Fruit fly (Drosophila melanogaster): ENCODE data around the gene Jwa.
A peak's percentile ranks its signal among the peaks of the same experiment; 100 is the strongest.

The Jwa gene

DNA sequence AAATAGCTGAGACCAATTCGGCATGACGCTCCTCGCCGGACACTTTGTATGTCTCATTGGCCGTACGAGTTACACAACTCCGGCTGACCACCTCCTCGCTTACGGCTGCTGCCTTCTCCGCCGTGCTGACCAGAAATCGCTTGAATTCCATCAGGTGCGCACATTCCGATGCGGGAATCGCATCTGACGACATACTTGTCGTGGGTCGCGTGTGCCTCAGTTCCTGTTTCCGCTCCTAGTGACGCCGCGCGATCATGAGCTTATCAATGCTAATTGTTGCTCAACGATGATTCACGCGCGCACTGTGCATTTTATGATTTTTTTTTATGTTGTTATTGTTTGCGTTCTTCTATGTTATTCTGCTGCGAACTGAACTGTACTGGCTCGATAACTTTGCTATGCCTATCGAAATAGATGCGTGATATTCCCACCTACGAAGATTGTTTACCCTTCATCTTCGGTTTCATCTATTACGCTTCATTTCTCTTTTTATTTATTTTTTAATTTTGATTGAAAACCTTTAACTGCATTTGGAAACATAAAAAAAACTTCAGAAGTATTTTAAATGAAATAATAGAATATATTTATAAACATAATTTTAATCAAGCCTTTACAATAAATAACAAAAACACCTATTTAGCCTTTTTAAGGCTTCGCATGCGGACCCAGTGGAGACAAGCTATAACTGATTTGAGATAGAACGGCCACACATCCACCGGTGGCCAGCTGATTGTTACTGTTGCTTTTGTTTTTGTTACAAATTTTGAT is 2.6 kb downstream of the Jwa start, which contains the start of the genes CG10376 and CG10343 (continued):
- peak; percentile 72 for TF ChIP-seq cato (GFP tag; optimal IDR thresholded peaks at IDR 0.05; ENCODE audit: borderline replicate concordance)
- TF ChIP-seq tin (GFP tag; optimal IDR thresholded peaks at IDR 0.05) = peak; percentile 84
- peak; percentile 4 for TF ChIP-seq CG12219 (GFP tag; optimal IDR thresholded peaks at IDR 0.05)
- TF ChIP-seq Bdp1 (GFP tag; optimal IDR thresholded peaks at IDR 0.05) = peak; percentile 12
- peak; percentile 66 for TF ChIP-seq CG2202 (tag; optimal IDR thresholded peaks at IDR 0.05)
- peak; percentile 76 for TF ChIP-seq vvl (GFP tag; IDR thresholded peaks at IDR 0.05)
- peak; percentile 76 for TF ChIP-seq zfh1 (GFP tag; IDR thresholded peaks at IDR 0.05)
- TF ChIP-seq CG5245 (GFP tag; optimal IDR thresholded peaks at IDR 0.05) = peak; percentile 47
- TF ChIP-seq hb (GFP tag; IDR thresholded peaks at IDR 0.05; ENCODE audit: partially characterized antibody) = no peak
- peak; percentile 26; the same call in 1 of the 2 replicates for TF ChIP-seq danr (GFP tag; IDR thresholded peaks at IDR 0.05)
- TF ChIP-seq tna (GFP tag; IDR thresholded peaks at IDR 0.05; ENCODE audit: partially characterized antibody) = peak; percentile 35
- peak; percentile 22 for TF ChIP-seq jumu (GFP tag; optimal IDR thresholded peaks at IDR 0.05)
- peak; percentile 59; the same call in 1 of the 2 replicates for TF ChIP-seq bowl (GFP tag; IDR thresholded peaks at IDR 0.05)
- TF ChIP-seq gem (tag; optimal IDR thresholded peaks at IDR 0.05) = peak; percentile 97
- peak; percentile 48; the same call in 1 of the 2 replicates for TF ChIP-seq Gsc (GFP tag; IDR thresholded peaks at IDR 0.05)
- TF ChIP-seq pfk (GFP tag; optimal IDR thresholded peaks at IDR 0.05) = peak; percentile 27
- TF ChIP-seq CHES-1-like (GFP tag; optimal IDR thresholded peaks at IDR 0.05) = peak; percentile 49
- peak; percentile 81 for TF ChIP-seq CG2116 (GFP tag; optimal IDR thresholded peaks at IDR 0.05)
- TF ChIP-seq HmgD (GFP tag; optimal IDR thresholded peaks at IDR 0.05) = no peak
- TF ChIP-seq CG9932 (GFP tag; IDR thresholded peaks at IDR 0.05) = peak; percentile 94
- TF ChIP-seq lilli (GFP tag; optimal IDR thresholded peaks at IDR 0.05) = peak; percentile 80
- TF ChIP-seq corto (GFP tag; optimal IDR thresholded peaks at IDR 0.05) = peak; percentile 44
- TF ChIP-seq Aef1 (GFP tag; IDR thresholded peaks at IDR 0.05) = peak; percentile 78
- TF ChIP-seq klu (GFP tag; IDR thresholded peaks at IDR 0.05) = peak; percentile 85; the same call in 1 of the 2 replicates
- peak; percentile 92 for TF ChIP-seq CG15269 (tag; optimal IDR thresholded peaks at IDR 0.05)
- peak; percentile 72 for TF ChIP-seq CG17328 (GFP tag; IDR thresholded peaks at IDR 0.05)
- no peak for TF ChIP-seq CG16813 (GFP tag; IDR thresholded peaks at IDR 0.05; ENCODE audit: partially characterized antibody)
- no peak for TF ChIP-seq NK7.1 (GFP tag; optimal IDR thresholded peaks at IDR 0.05)
- TF ChIP-seq gt (GFP tag; IDR thresholded peaks at IDR 0.05) = peak; percentile 57; the same call in 1 of the 2 replicates
- TF ChIP-seq CG3995 (GFP tag; optimal IDR thresholded peaks at IDR 0.05) = peak; percentile 16
- TF ChIP-seq HHEX (GFP tag; optimal IDR thresholded peaks at IDR 0.05) = peak; percentile 77
- TF ChIP-seq CG18476 (GFP tag; optimal IDR thresholded peaks at IDR 0.05) = peak; percentile 55
- TF ChIP-seq CG10654 (GFP tag; optimal IDR thresholded peaks at IDR 0.05) = peak; percentile 84
- peak; percentile 54 for TF ChIP-seq kah (GFP tag; optimal IDR thresholded peaks at IDR 0.05)
- peak; percentile 27 for TF ChIP-seq tx (GFP tag; optimal IDR thresholded peaks at IDR 0.05)
- TF ChIP-seq Hand (GFP tag; optimal IDR thresholded peaks at IDR 0.05) = peak; percentile 41
- TF ChIP-seq Meics (GFP tag; optimal IDR thresholded peaks at IDR 0.05) = peak; percentile 86
- TF ChIP-seq maf-S (GFP tag; optimal IDR thresholded peaks at IDR 0.05) = no peak
- peak; percentile 25 for TF ChIP-seq tup (GFP tag; optimal IDR thresholded peaks at IDR 0.05)
- 0 out of 3 replicates have a peak, but pooled peaks have one; percentile 72 for TF ChIP-seq H15 (GFP tag; IDR thresholded peaks at IDR 0.05)
- TF ChIP-seq gcm2 (GFP tag; optimal IDR thresholded peaks at IDR 0.05) = no peak
- TF ChIP-seq CG30403 (GFP tag; optimal IDR thresholded peaks at IDR 0.05) = peak; percentile 94
- peak; percentile 83 for TF ChIP-seq tap (tag; optimal IDR thresholded peaks at IDR 0.05)
- peak; percentile 81 for TF ChIP-seq HmgZ (tag; optimal IDR thresholded peaks at IDR 0.05)
- peak; percentile 21 for TF ChIP-seq Dp (GFP tag; optimal IDR thresholded peaks at IDR 0.05)
- TF ChIP-seq gsb-n (tag; optimal IDR thresholded peaks at IDR 0.05) = peak; percentile 90
- TF ChIP-seq CG1024 (GFP tag; IDR thresholded peaks at IDR 0.05) = peak; percentile 83
- no peak for TF ChIP-seq CG15011 (GFP tag; optimal IDR thresholded peaks at IDR 0.05)
- peak; percentile 62; the same call in 1 of the 3 replicates for TF ChIP-seq so (GFP tag; IDR thresholded peaks at IDR 0.05)

Data from whole organism, embryonic.